Worm (Caenorhabditis elegans) whole organism, L1 larva: ENCODE data around the gene T03F7.6.

Experiments used
- C16A3.4 ChIP-seq: fragments of 150-350 bp; optimal IDR thresholded peaks from 2 replicates; lab custom pipeline; 2014; ENCODE audit warnings: missing biosample characterization, missing genetic modification characterization
- ceh-82 ChIP-seq, 3 experiments: fragments of 150-350 bp in 1 of 3; sonication (generic microtip) in 2 of 3; optimal IDR thresholded peaks; 2 replicates each; lab custom pipeline; 2014 to 2017; ENCODE audit warnings: missing biosample characterization in 3 of 3, missing genetic modification characterization in 3 of 3
- egl-27 ChIP-seq, 2 experiments: fragments of 150-350 bp in 1 of 2; sonication (generic microtip); optimal IDR thresholded peaks; 3 replicates each; lab custom pipeline; 2017 to 2018; ENCODE audit warnings: missing biosample characterization in 2 of 2, missing genetic modification characterization in 2 of 2, missing genetic modification reagents in 2 of 2
- elt-2 ChIP-seq: sonication (generic microtip); optimal IDR thresholded peaks from 2 replicates; lab custom pipeline; 2016; ENCODE audit warnings: missing genetic modification characterization, mild to moderate bottlenecking, inconsistent platforms, missing compliant biosample characterization, missing genetic modification reagents
- elt-3 ChIP-seq, 6 experiments: fragments of 150-350 bp in 1 of 6; sonication (generic microtip); optimal IDR thresholded peaks; 2 replicates each; lab custom pipeline; 2017 to 2018; ENCODE audit warnings: missing biosample characterization in 6 of 6, missing genetic modification characterization in 6 of 6, inconsistent platforms in 1 of 6
- lin-13 ChIP-seq: fragments of 150-350 bp; optimal IDR thresholded peaks from 2 replicates; lab custom pipeline; 2014; ENCODE audit warnings: missing biosample characterization, missing genetic modification reagents, missing genetic modification characterization
- nhr-12 ChIP-seq: sonication (generic microtip); optimal IDR thresholded peaks from 2 replicates; lab custom pipeline; 2017; ENCODE audit warnings: missing biosample characterization, missing genetic modification characterization
- nhr-77 ChIP-seq: fragments of 150-350 bp; optimal IDR thresholded peaks from 2 replicates; lab custom pipeline; 2014; ENCODE audit warnings: missing biosample characterization, missing genetic modification characterization
- pag-3 ChIP-seq: sonication (generic microtip); optimal IDR thresholded peaks from 2 replicates; lab custom pipeline; 2017; ENCODE audit warnings: missing genetic modification characterization, mild to moderate bottlenecking, missing compliant biosample characterization, antibody characterized with exemption, borderline replicate concordance; ENCODE audit not compliant: insufficient read depth
- pqm-1 ChIP-seq: sonication (generic microtip); optimal IDR thresholded peaks from 3 replicates; lab custom pipeline; 2017; ENCODE audit warnings: missing biosample characterization, missing genetic modification characterization
- snu-23 ChIP-seq: sonication (generic microtip); optimal IDR thresholded peaks from 2 replicates; lab custom pipeline; 2016; ENCODE audit warnings: missing genetic modification characterization, missing compliant biosample characterization

DNA sequence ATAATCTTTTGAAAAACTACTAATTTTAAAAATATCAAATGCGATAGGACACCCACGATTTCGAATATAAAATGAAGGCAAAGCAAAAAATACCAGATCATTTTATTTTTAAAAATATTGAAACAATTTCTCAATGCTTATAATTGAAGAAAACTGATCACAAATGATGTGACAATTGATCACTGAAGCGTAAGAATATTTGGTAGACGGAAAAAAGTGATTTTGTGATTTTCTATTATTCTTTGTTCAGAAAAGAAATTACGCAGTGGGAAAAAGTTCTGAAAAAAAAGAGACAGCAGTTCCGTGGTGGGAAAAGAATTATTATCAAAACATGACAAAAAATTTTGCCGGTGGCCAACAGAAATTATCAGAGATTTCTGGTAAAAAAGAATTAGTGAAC, 4.1 kb downstream of the T03F7.6 start, which contains the start of gene T03F7.5:
- TF ChIP-seq nhr-77 (tag; lab: Kevin White, UChicago) (no peak), pqm-1 (tag; lab: Kevin White, UChicago) (no peak), C16A3.4 (tag; lab: Kevin White, UChicago) (no peak), snu-23 (no peak), egl-27 (tag; optimal IDR thresholded peaks at IDR 0.05; lab: Kevin White, UChicago) (no peak), lin-13 (GFP tag; lab: Kevin White, UChicago) (no peak), ceh-82 (tag; optimal IDR thresholded peaks at IDR 0.05; lab: Kevin White, UChicago) (no peak), elt-3 (tag; optimal IDR thresholded peaks at IDR 0.05; lab: Kevin White, UChicago) (no peak), elt-2 (tag; lab: Kevin White, UChicago) (no peak), pag-3 (tag; lab: Kevin White, UChicago) (no peak), nhr-12 (tag; lab: Kevin White, UChicago) (no peak)
